Worm (Caenorhabditis elegans) whole organism, L2 larva: Measurements from ENCODE around the gene eng-1.

Experiments used
- C34F6.9 ChIP-seq: fragments of 150-350 bp; optimal IDR thresholded peaks from 2 replicates; lab custom pipeline; 2014; ENCODE audit warnings: missing biosample characterization, missing genetic modification characterization
- ZK546.5 ChIP-seq: sonication (generic microtip); optimal IDR thresholded peaks from 2 replicates; lab custom pipeline; 2017; ENCODE audit warnings: missing biosample characterization, missing genetic modification characterization
- ama-1 ChIP-seq: fragments of 150-350 bp; optimal IDR thresholded peaks from 2 replicates; lab custom pipeline; 2018; ENCODE audit warnings: inconsistent platforms
- ceh-82 ChIP-seq: fragments of 150-350 bp; optimal IDR thresholded peaks from 2 replicates; lab custom pipeline; 2014; ENCODE audit warnings: missing biosample characterization, missing genetic modification characterization
- dmd-4 ChIP-seq: sonication (generic microtip); optimal IDR thresholded peaks from 2 replicates; lab custom pipeline; 2017; ENCODE audit warnings: missing biosample characterization, missing genetic modification characterization
- elt-3 ChIP-seq: sonication (generic microtip); optimal IDR thresholded peaks from 2 replicates; lab custom pipeline; 2017; ENCODE audit warnings: missing biosample characterization, missing genetic modification characterization
- lsy-2 ChIP-seq, 2 experiments: fragments of 150-350 bp in 1 of 2; sonication (generic microtip) in 1 of 2; optimal IDR thresholded peaks; 2 replicates each; lab custom pipeline; 2014 to 2017; ENCODE audit warnings: missing biosample characterization in 2 of 2, missing genetic modification characterization in 2 of 2
- mbf-1 ChIP-seq: sonication (generic microtip); optimal IDR thresholded peaks from 2 replicates; lab custom pipeline; 2017; ENCODE audit warnings: missing biosample characterization, missing genetic modification characterization
- nhr-237 ChIP-seq: fragments of 150-350 bp; optimal IDR thresholded peaks from 2 replicates; lab custom pipeline; 2014; ENCODE audit warnings: missing biosample characterization, missing genetic modification characterization
- ztf-4 ChIP-seq: fragments of 150-350 bp; optimal IDR thresholded peaks from 2 replicates; lab custom pipeline; 2014; ENCODE audit warnings: missing biosample characterization, missing genetic modification characterization

eng-1 gene

ce11 chrIII:5822816-5823215 lies 45.5 kb downstream of the eng-1 start:
- no peak for TF ChIP-seq nhr-237 (tag; lab: Kevin White, UChicago)
- no peak for TF ChIP-seq ceh-82
- no peak for TF ChIP-seq mbf-1 (tag; lab: Kevin White, UChicago)
- no peak for TF ChIP-seq elt-3 (tag; lab: Kevin White, UChicago)
- no peak for TF ChIP-seq ztf-4 (tag; lab: Kevin White, UChicago)
- TF ChIP-seq dmd-4, result no peak
- TF ChIP-seq lsy-2 (tag; optimal IDR thresholded peaks at IDR 0.05; lab: Kevin White, UChicago), result no peak
- TF ChIP-seq ama-1, result no peak
- TF ChIP-seq C34F6.9, result no peak
- TF ChIP-seq ZK546.5, result no peak
